Fruit fly (Drosophila melanogaster) whole organism, wandering third instar larva: ENCODE measurements around the gene CG7953.
A peak's percentile ranks its signal among the peaks of the same experiment; 100 is the strongest.

Experiments used
- Abd-B ChIP-seq: fragments of >200 bp; optimal IDR thresholded peaks from 2 replicates; lab custom pipeline; 2017; ENCODE audit warnings: missing biosample characterization, missing genetic modification characterization
- CG32264 ChIP-seq: fragments of 200-800 bp; sonication (Bioruptor generic); optimal IDR thresholded peaks from 2 replicates; lab custom pipeline; 2016; ENCODE audit warnings: missing biosample characterization, missing genetic modification characterization
- CG9705 ChIP-seq: fragments of 200-800 bp; sonication (Bioruptor generic); optimal IDR thresholded peaks from 2 replicates; lab custom pipeline; 2018; ENCODE audit warnings: missing biosample characterization, mild to moderate bottlenecking, missing genetic modification characterization
- CrebA ChIP-seq: fragments of 200-800 bp; sonication (Bioruptor generic); optimal IDR thresholded peaks from 2 replicates; lab custom pipeline; 2016; ENCODE audit warnings: missing biosample characterization, mild to moderate bottlenecking, missing genetic modification characterization, borderline replicate concordance
- HLH106 ChIP-seq: fragments of 200-800 bp; optimal IDR thresholded peaks from 3 replicates; lab custom pipeline; 2019; ENCODE audit warnings: missing biosample characterization, mild to moderate bottlenecking, missing genetic modification characterization, moderate library complexity
- Hnf4 ChIP-seq: fragments of 200-800 bp; sonication (Bioruptor generic); optimal IDR thresholded peaks from 2 replicates; lab custom pipeline; 2016; ENCODE audit warnings: missing biosample characterization, mild to moderate bottlenecking, missing genetic modification characterization
- Hr78 ChIP-seq: fragments of >200 bp; optimal IDR thresholded peaks from 2 replicates; lab custom pipeline; 2017; ENCODE audit warnings: missing biosample characterization, missing genetic modification characterization
- Jra ChIP-seq: sonication (Bioruptor generic); optimal IDR thresholded peaks from 2 replicates; lab custom pipeline; 2016; ENCODE audit warnings: missing biosample characterization, missing genetic modification characterization
- Myc ChIP-seq: fragments of >200 bp; optimal IDR thresholded peaks from 2 replicates; lab custom pipeline; 2017
- OdsH ChIP-seq: fragments of 200-800 bp; sonication (Bioruptor generic); optimal IDR thresholded peaks from 2 replicates; lab custom pipeline; 2016; ENCODE audit warnings: missing biosample characterization, mild to moderate bottlenecking, missing genetic modification characterization
- Rel ChIP-seq, 2 experiments: fragments of 200-800 bp; sonication (Bioruptor generic) in 1 of 2; optimal IDR thresholded peaks; 2 replicates in 1 of 2; 3 replicates in 1 of 2; lab custom pipeline; 2016 to 2019; ENCODE audit warnings: mild to moderate bottlenecking in 2 of 2, missing biosample characterization in 2 of 2, missing genetic modification characterization in 2 of 2, moderate library complexity in 1 of 2
- Sp1 ChIP-seq: fragments of 200-800 bp; sonication (Bioruptor generic); optimal IDR thresholded peaks from 3 replicates; lab custom pipeline; 2019; ENCODE audit warnings: missing biosample characterization, mild to moderate bottlenecking, missing genetic modification characterization, moderate library complexity
- Vsx2 ChIP-seq: fragments of 200-300, 225-300 bp; sonication (Bioruptor generic); optimal IDR thresholded peaks from 2 replicates; lab custom pipeline; 2018; ENCODE audit warnings: missing biosample characterization, missing genetic modification characterization; ENCODE audit not compliant: partially characterized antibody
- br ChIP-seq: fragments of 200-800 bp; sonication (Bioruptor generic); optimal IDR thresholded peaks from 2 replicates; lab custom pipeline; 2016; ENCODE audit warnings: missing biosample characterization, missing genetic modification characterization
- brk ChIP-seq: fragments of 200-800 bp; sonication (Bioruptor generic); optimal IDR thresholded peaks from 2 replicates; lab custom pipeline; 2016; ENCODE audit warnings: missing biosample characterization, mild to moderate bottlenecking, missing genetic modification characterization
- dl ChIP-seq, 2 experiments: fragments of 175-275, 200-275 bp in 1 of 2; fragments of 200-275 bp in 1 of 2; sonication (Bioruptor generic); optimal IDR thresholded peaks; lab custom pipeline; 2018; ENCODE audit warnings: mild to moderate bottlenecking in 2 of 2, missing biosample characterization in 2 of 2, missing genetic modification characterization in 2 of 2, moderate library complexity in 2 of 2; ENCODE audit not compliant: partially characterized antibody in 2 of 2, insufficient read depth in 1 of 2
- dsf ChIP-seq: sonication (Bioruptor generic); optimal IDR thresholded peaks from 2 replicates; lab custom pipeline; 2016; ENCODE audit warnings: missing biosample characterization, missing genetic modification characterization, borderline replicate concordance
- ey ChIP-seq: fragments of 200-800 bp; sonication (Bioruptor generic); optimal IDR thresholded peaks from 2 replicates; lab custom pipeline; 2016; ENCODE audit warnings: missing biosample characterization, missing genetic modification characterization
- foxo ChIP-seq, 2 experiments: fragments of 200-800 bp; sonication (Bioruptor generic); optimal IDR thresholded peaks; 2 replicates in 1 of 2; 3 replicates in 1 of 2; lab custom pipeline; 2016 to 2017; ENCODE audit warnings: missing biosample characterization in 2 of 2, missing genetic modification characterization in 2 of 2
- h ChIP-seq: fragments of 200-800 bp; sonication (Bioruptor generic); optimal IDR thresholded peaks from 3 replicates; lab custom pipeline; 2016; ENCODE audit warnings: missing biosample characterization, mild to moderate bottlenecking, missing genetic modification characterization
- jim ChIP-seq: fragments of 175-275, 200-325 bp; sonication (Bioruptor generic); optimal IDR thresholded peaks from 2 replicates; lab custom pipeline; 2016; ENCODE audit warnings: missing biosample characterization, mild to moderate bottlenecking, missing genetic modification characterization
- lola ChIP-seq: fragments of >200 bp; optimal IDR thresholded peaks from 2 replicates; lab custom pipeline; 2017; ENCODE audit warnings: missing biosample characterization, missing genetic modification characterization
- pan ChIP-seq: fragments of >200 bp; optimal IDR thresholded peaks from 2 replicates; lab custom pipeline; 2017
- psq ChIP-seq: fragments of 200-800 bp; sonication (Bioruptor generic); optimal IDR thresholded peaks from 3 replicates; lab custom pipeline; 2017; ENCODE audit warnings: missing biosample characterization, mild to moderate bottlenecking, missing genetic modification characterization, moderate library complexity
- rgr ChIP-seq: fragments of 200-800 bp; sonication (Bioruptor generic); optimal IDR thresholded peaks from 3 replicates; lab custom pipeline; 2016; ENCODE audit warnings: missing biosample characterization, mild to moderate bottlenecking, missing genetic modification characterization
- sage ChIP-seq: fragments of 200-800 bp; sonication (Bioruptor generic); optimal IDR thresholded peaks from 2 replicates; lab custom pipeline; 2016; ENCODE audit warnings: missing biosample characterization, mild to moderate bottlenecking, missing genetic modification characterization
- sv ChIP-seq: fragments of 200-800 bp; sonication (Bioruptor generic); optimal IDR thresholded peaks from 3 replicates; lab custom pipeline; 2016; ENCODE audit warnings: missing biosample characterization, missing genetic modification characterization
- tai ChIP-seq: sonication (Bioruptor generic); optimal IDR thresholded peaks from 2 replicates; lab custom pipeline; 2016; ENCODE audit warnings: missing biosample characterization, missing genetic modification characterization

The CG7953 gene

dm6 chr2L:13846239-13846802, 1.4 kb upstream of the CG7953 start, which contains the start of gene CG7916:
Gene CG7916 (plus strand): TSS chr2L:13846752.
- peak; percentile 27 for TF ChIP-seq h (GFP tag; lab: Kevin White, UChicago)
- TF ChIP-seq jim = no peak
- TF ChIP-seq lola (GFP tag; lab: Kevin White, UChicago) = no peak

- TF ChIP-seq Myc (lab: Kevin White, UChicago) (no peak), HLH106 (tag; lab: Kevin White, UChicago) (no peak), foxo (GFP tag; optimal IDR thresholded peaks at IDR 0.05; lab: Kevin White, UChicago) (no peak), CrebA (no peak), Hnf4 (GFP tag; lab: Kevin White, UChicago) (no peak), jim (no peak), CG32264 (GFP tag; lab: Kevin White, UChicago) (no peak), CG9705 (GFP tag; lab: Kevin White, UChicago) (no peak), Vsx2 (GFP tag; lab: Kevin White, UChicago) (no peak), lola (GFP tag; lab: Kevin White, UChicago) (no peak), Sp1 (GFP tag; lab: Kevin White, UChicago) (no peak)
- TF ChIP-seq, all 38 proteins: peak for 0
Measured at dm6 chr2L:13849125-13849524, 1.4 kb downstream of the CG7953 start, which contains the start of gene CG7968. Gene CG7968 (plus strand): TSS chr2L:13849400.

dm6 chr2L:13851098-13851497, 3.4 kb downstream of the CG7953 start:
- TF ChIP-seq HLH106 (tag; lab: Kevin White, UChicago) (no peak), br (GFP tag; lab: Kevin White, UChicago) (no peak), brk (GFP tag; lab: Kevin White, UChicago) (no peak), CrebA (no peak), ey (no peak), OdsH (GFP tag; lab: Kevin White, UChicago) (no peak), Myc (lab: Kevin White, UChicago) (no peak), CG9705 (GFP tag; lab: Kevin White, UChicago) (no peak), h (GFP tag; lab: Kevin White, UChicago) (no peak), Rel (GFP tag; optimal IDR thresholded peaks at IDR 0.05; lab: Kevin White, UChicago) (no peak), Rel (tag; optimal IDR thresholded peaks at IDR 0.05; lab: Kevin White, UChicago) (no peak), pan (lab: Kevin White, UChicago) (no peak), Jra (GFP tag; lab: Kevin White, UChicago) (no peak), dl (GFP tag; optimal IDR thresholded peaks at IDR 0.05; lab: Kevin White, UChicago; ENCODE audit: insufficient read depth in 1 of 2, partially characterized antibody in 2 of 2) (no peak), rgr (GFP tag; lab: Kevin White, UChicago) (no peak), psq (GFP tag; lab: Kevin White, UChicago) (no peak), lola (GFP tag; lab: Kevin White, UChicago) (no peak), sv (GFP tag; lab: Kevin White, UChicago) (no peak), Hnf4 (GFP tag; lab: Kevin White, UChicago) (no peak), foxo (GFP tag; optimal IDR thresholded peaks at IDR 0.05; lab: Kevin White, UChicago) (no peak), sage (GFP tag; lab: Kevin White, UChicago) (no peak)

DNA sequence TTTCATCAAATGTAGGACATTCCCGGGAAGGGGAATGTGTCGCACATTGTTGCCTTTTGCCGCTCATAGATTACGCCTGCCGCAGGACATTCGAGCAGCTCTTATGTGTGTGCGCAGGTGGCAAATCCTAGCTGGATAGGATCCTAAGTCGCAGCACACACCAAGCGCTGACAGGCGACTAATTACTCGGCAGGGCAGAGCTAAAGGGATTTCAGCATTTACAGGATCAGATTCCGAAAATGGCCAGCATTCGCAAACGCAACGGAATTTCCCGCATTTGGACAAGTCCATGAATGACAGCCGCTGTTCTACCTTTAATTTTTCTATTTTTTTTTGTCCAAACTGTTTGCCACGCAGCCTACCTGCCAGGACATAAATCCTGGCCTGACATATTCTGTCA, 19.9 kb downstream of the CG7953 start:
- TF ChIP-seq Hr78 (GFP tag; lab: Kevin White, UChicago) (no peak), br (GFP tag; lab: Kevin White, UChicago) (no peak)

DNA sequence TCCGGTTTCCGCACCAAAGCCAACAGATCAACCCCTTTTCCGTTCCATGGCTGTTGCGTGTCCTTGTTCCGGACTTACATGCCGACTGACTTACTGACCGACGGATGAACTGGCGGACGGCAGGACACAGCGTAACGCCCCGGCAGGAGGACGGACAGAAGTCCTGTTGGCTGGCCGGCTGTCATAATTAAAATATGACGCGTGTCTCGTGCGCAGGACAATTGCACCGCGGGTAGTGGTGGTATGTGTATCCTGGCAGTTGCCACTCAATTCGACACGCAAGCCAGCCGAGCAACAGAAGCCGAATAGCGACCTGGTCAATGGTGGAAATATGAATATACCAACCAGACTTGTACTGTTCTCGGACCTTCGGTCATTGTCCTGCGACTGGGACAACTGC, 21.7 kb downstream of the CG7953 start:
- TF ChIP-seq sv (GFP tag; lab: Kevin White, UChicago) (no peak), ey (no peak), jim (no peak), dsf (no peak), Abd-B (no peak), CG9705 (GFP tag; lab: Kevin White, UChicago) (no peak), tai (no peak), psq (GFP tag; lab: Kevin White, UChicago) (no peak), Hr78 (GFP tag; lab: Kevin White, UChicago) (no peak), HLH106 (tag; lab: Kevin White, UChicago) (no peak), OdsH (GFP tag; lab: Kevin White, UChicago) (no peak), h (GFP tag; lab: Kevin White, UChicago) (no peak)
